Worm (Caenorhabditis elegans): ENCODE results near the gene clec-180.
A peak's percentile ranks its signal among the peaks of the same experiment; 100 is the strongest.

The clec-180 gene

ce11 chrIV:7568593-7568992 is at the start of gene clec-180:
TSS of gene clec-180 (plus strand) at chrIV:7568893.
- TF ChIP-seq nhr-237 (tag; optimal IDR thresholded peaks at IDR 0.05): no peak
- TF ChIP-seq zip-8 (tag; optimal IDR thresholded peaks at IDR 0.05): no peak
- TF ChIP-seq unc-62 (GFP tag; optimal IDR thresholded peaks at IDR 0.05): no peak
- TF ChIP-seq mep-1 (tag; optimal IDR thresholded peaks at IDR 0.05): no peak
- TF ChIP-seq lsy-2 (tag; optimal IDR thresholded peaks at IDR 0.05): no peak
- TF ChIP-seq nhr-12 (tag; optimal IDR thresholded peaks at IDR 0.05): no peak
- no peak for TF ChIP-seq ceh-83 (GFP tag; optimal IDR thresholded peaks at IDR 0.05)
- TF ChIP-seq M03D4.4 (tag; optimal IDR thresholded peaks at IDR 0.05): no peak
- TF ChIP-seq mab-5 (tag; optimal IDR thresholded peaks at IDR 0.05): no peak
- no peak for TF ChIP-seq nhr-28 (tag; optimal IDR thresholded peaks at IDR 0.05)
- no peak for TF ChIP-seq ham-2 (GFP tag; optimal IDR thresholded peaks at IDR 0.05)
- TF ChIP-seq lin-32 (GFP tag; optimal IDR thresholded peaks at IDR 0.05): no peak
- TF ChIP-seq lin-13 (tag; optimal IDR thresholded peaks at IDR 0.05): no peak
- TF ChIP-seq cnd-1 (tag; optimal IDR thresholded peaks at IDR 0.05): no peak
- TF ChIP-seq mls-2 (tag; optimal IDR thresholded peaks at IDR 0.05): no peak
- TF ChIP-seq bed-3 (GFP tag; optimal IDR thresholded peaks at IDR 0.05): no peak

- no peak for TF ChIP-seq M03D4.4 (tag; optimal IDR thresholded peaks at IDR 0.05)
Measured at ce11 chrIV:7520258-7520657, 48.4 kb upstream of the clec-180 start.

ce11 chrIV:7520841-7521240 is 47.9 kb upstream of the clec-180 start:
- TF ChIP-seq snpc-4 (tag; optimal IDR thresholded peaks at IDR 0.05) (no peak), bed-3 (GFP tag; optimal IDR thresholded peaks at IDR 0.05) (no peak), tbx-8 (GFP tag; optimal IDR thresholded peaks at IDR 0.05) (no peak), sptf-1 (tag; optimal IDR thresholded peaks at IDR 0.05) (no peak), unc-39 (tag; optimal IDR thresholded peaks at IDR 0.05) (no peak), ces-1 (GFP tag; optimal IDR thresholded peaks at IDR 0.05) (no peak), ztf-11 (tag; optimal IDR thresholded peaks at IDR 0.05) (no peak), lin-32 (GFP tag; optimal IDR thresholded peaks at IDR 0.05) (no peak), hlh-1 (tag; optimal IDR thresholded peaks at IDR 0.05) (no peak), drap-1 (GFP tag; optimal IDR thresholded peaks at IDR 0.05) (no peak), blmp-1 (tag; optimal IDR thresholded peaks at IDR 0.05) (no peak), nhr-76 (tag; optimal IDR thresholded peaks at IDR 0.05) (no peak), nhr-12 (tag; optimal IDR thresholded peaks at IDR 0.05) (no peak), ham-2 (GFP tag; optimal IDR thresholded peaks at IDR 0.05) (no peak), M03D4.4 (tag; optimal IDR thresholded peaks at IDR 0.05) (no peak), elt-1 (tag; optimal IDR thresholded peaks at IDR 0.05; ENCODE audit: borderline replicate concordance, insufficient read depth) (no peak)

ce11 chrIV:7521591-7521990 is 47.1 kb upstream of the clec-180 start:
- no peak for TF ChIP-seq M03D4.4 (tag; optimal IDR thresholded peaks at IDR 0.05)
- TF ChIP-seq pha-4 (tag; optimal IDR thresholded peaks at IDR 0.05): no peak
- peak; percentile 43 for TF ChIP-seq mls-2 (tag; optimal IDR thresholded peaks at IDR 0.05)
- TF ChIP-seq elt-1 (tag; optimal IDR thresholded peaks at IDR 0.05; ENCODE audit: borderline replicate concordance, insufficient read depth): peak; percentile 50

ce11 chrIV:7523744-7524143 is 44.9 kb upstream of the clec-180 start:
- no peak for TF ChIP-seq drap-1 (GFP tag; optimal IDR thresholded peaks at IDR 0.05)
- no peak for TF ChIP-seq elt-3 (tag; optimal IDR thresholded peaks at IDR 0.05)
- no peak for TF ChIP-seq mab-5 (tag; optimal IDR thresholded peaks at IDR 0.05)
- TF ChIP-seq bed-3 (GFP tag; optimal IDR thresholded peaks at IDR 0.05): no peak
- TF ChIP-seq zip-8 (tag; optimal IDR thresholded peaks at IDR 0.05): no peak
- no peak for TF ChIP-seq hlh-1 (tag; optimal IDR thresholded peaks at IDR 0.05)
- TF ChIP-seq pha-4 (tag; optimal IDR thresholded peaks at IDR 0.05): peak; percentile 51
- no peak for TF ChIP-seq elt-1 (tag; optimal IDR thresholded peaks at IDR 0.05; ENCODE audit: borderline replicate concordance, insufficient read depth)

ce11 chrIV:7530226-7531070 is 38.2 kb upstream of the clec-180 start:
- no peak for TF ChIP-seq nhr-2 (tag; optimal IDR thresholded peaks at IDR 0.05)
- TF ChIP-seq unc-62 (GFP tag; optimal IDR thresholded peaks at IDR 0.05): no peak
- TF ChIP-seq nhr-12 (tag; optimal IDR thresholded peaks at IDR 0.05): no peak
- TF ChIP-seq sptf-1 (tag; optimal IDR thresholded peaks at IDR 0.05): no peak
- TF ChIP-seq zip-8 (tag; optimal IDR thresholded peaks at IDR 0.05): no peak
- no peak for TF ChIP-seq unc-39 (tag; optimal IDR thresholded peaks at IDR 0.05)
- no peak for TF ChIP-seq flh-1 (GFP tag; optimal IDR thresholded peaks at IDR 0.05)
- TF ChIP-seq ceh-39 (tag; optimal IDR thresholded peaks at IDR 0.05): no peak
- no peak for TF ChIP-seq elt-1 (tag; optimal IDR thresholded peaks at IDR 0.05; ENCODE audit: borderline replicate concordance, insufficient read depth)
- TF ChIP-seq ceh-83 (GFP tag; optimal IDR thresholded peaks at IDR 0.05): no peak
- TF ChIP-seq mab-5 (tag; optimal IDR thresholded peaks at IDR 0.05): no peak
- no peak for TF ChIP-seq lin-13 (tag; optimal IDR thresholded peaks at IDR 0.05)
- no peak for TF ChIP-seq ceh-43 (GFP tag; optimal IDR thresholded peaks at IDR 0.05)
- no peak for TF ChIP-seq pha-4 (tag; optimal IDR thresholded peaks at IDR 0.05)
- TF ChIP-seq mep-1 (tag; optimal IDR thresholded peaks at IDR 0.05): no peak
- no peak for TF ChIP-seq drap-1 (GFP tag; optimal IDR thresholded peaks at IDR 0.05)
- no peak for TF ChIP-seq nhr-237 (tag; optimal IDR thresholded peaks at IDR 0.05)
- no peak for TF ChIP-seq hlh-1 (tag; optimal IDR thresholded peaks at IDR 0.05)
- TF ChIP-seq elt-3 (tag; optimal IDR thresholded peaks at IDR 0.05): no peak
- no peak for TF ChIP-seq M03D4.4 (tag; optimal IDR thresholded peaks at IDR 0.05)

Data from whole organism, mixed stage, embryonic.